Fruit fly (Drosophila melanogaster) whole organism, wandering third instar larva: Measurements from ENCODE around the gene Nepl15.

ENCODE experiments used
- Abd-B ChIP-seq: fragments of >200 bp; optimal IDR thresholded peaks from 2 replicates; lab custom pipeline; 2017; ENCODE audit warnings: missing biosample characterization, missing genetic modification characterization
- CG9705 ChIP-seq: fragments of 200-800 bp; sonication (Bioruptor generic); optimal IDR thresholded peaks from 2 replicates; lab custom pipeline; 2018; ENCODE audit warnings: missing biosample characterization, mild to moderate bottlenecking, missing genetic modification characterization
- CrebA ChIP-seq: fragments of 200-800 bp; sonication (Bioruptor generic); optimal IDR thresholded peaks from 2 replicates; lab custom pipeline; 2016; ENCODE audit warnings: missing biosample characterization, mild to moderate bottlenecking, missing genetic modification characterization, borderline replicate concordance
- Dfd ChIP-seq: fragments of >200 bp; optimal IDR thresholded peaks from 2 replicates; lab custom pipeline; 2017; ENCODE audit warnings: missing biosample characterization, missing genetic modification characterization
- Dif ChIP-seq: fragments of 200-275, 200-300 bp; sonication (Bioruptor generic); optimal IDR thresholded peaks from 2 replicates; lab custom pipeline; 2018; ENCODE audit warnings: missing biosample characterization, missing genetic modification characterization; ENCODE audit not compliant: partially characterized antibody
- GATAd ChIP-seq: sonication (Bioruptor generic); optimal IDR thresholded peaks from 2 replicates; lab custom pipeline; 2016; ENCODE audit warnings: missing biosample characterization, missing genetic modification characterization
- HLH106 ChIP-seq: fragments of 200-800 bp; optimal IDR thresholded peaks from 3 replicates; lab custom pipeline; 2019; ENCODE audit warnings: missing biosample characterization, mild to moderate bottlenecking, missing genetic modification characterization, moderate library complexity
- Hnf4 ChIP-seq: fragments of 200-800 bp; sonication (Bioruptor generic); optimal IDR thresholded peaks from 2 replicates; lab custom pipeline; 2016; ENCODE audit warnings: missing biosample characterization, mild to moderate bottlenecking, missing genetic modification characterization
- Hr78 ChIP-seq: fragments of >200 bp; optimal IDR thresholded peaks from 2 replicates; lab custom pipeline; 2017; ENCODE audit warnings: missing biosample characterization, missing genetic modification characterization
- Hr83 ChIP-seq: fragments of 200-300 bp; sonication (Bioruptor generic); optimal IDR thresholded peaks from 2 replicates; lab custom pipeline; 2016; ENCODE audit warnings: missing biosample characterization, mild to moderate bottlenecking, missing genetic modification characterization, moderate library complexity; ENCODE audit not compliant: poor library complexity, severe bottlenecking
- Jra ChIP-seq: sonication (Bioruptor generic); optimal IDR thresholded peaks from 2 replicates; lab custom pipeline; 2016; ENCODE audit warnings: missing biosample characterization, missing genetic modification characterization
- Mio ChIP-seq: sonication (Bioruptor generic); optimal IDR thresholded peaks from 2 replicates; lab custom pipeline; 2016; ENCODE audit warnings: missing biosample characterization, missing genetic modification characterization
- Myc ChIP-seq: fragments of >200 bp; optimal IDR thresholded peaks from 2 replicates; lab custom pipeline; 2017
- OdsH ChIP-seq: fragments of 200-800 bp; sonication (Bioruptor generic); optimal IDR thresholded peaks from 2 replicates; lab custom pipeline; 2016; ENCODE audit warnings: missing biosample characterization, mild to moderate bottlenecking, missing genetic modification characterization
- Rel ChIP-seq, 2 experiments: fragments of 200-800 bp; sonication (Bioruptor generic) in 1 of 2; optimal IDR thresholded peaks; 2 replicates in 1 of 2; 3 replicates in 1 of 2; lab custom pipeline; 2016 to 2019; ENCODE audit warnings: mild to moderate bottlenecking in 2 of 2, missing biosample characterization in 2 of 2, missing genetic modification characterization in 2 of 2, moderate library complexity in 1 of 2
- Vsx2 ChIP-seq: fragments of 200-300, 225-300 bp; sonication (Bioruptor generic); optimal IDR thresholded peaks from 2 replicates; lab custom pipeline; 2018; ENCODE audit warnings: missing biosample characterization, missing genetic modification characterization; ENCODE audit not compliant: partially characterized antibody
- dmrt93B ChIP-seq: fragments of 200-800 bp; sonication (Bioruptor generic); optimal IDR thresholded peaks from 2 replicates; lab custom pipeline; 2018; ENCODE audit warnings: missing biosample characterization, mild to moderate bottlenecking, missing genetic modification characterization
- dsf ChIP-seq: sonication (Bioruptor generic); optimal IDR thresholded peaks from 2 replicates; lab custom pipeline; 2016; ENCODE audit warnings: missing biosample characterization, missing genetic modification characterization, borderline replicate concordance
- ey ChIP-seq: fragments of 200-800 bp; sonication (Bioruptor generic); optimal IDR thresholded peaks from 2 replicates; lab custom pipeline; 2016; ENCODE audit warnings: missing biosample characterization, missing genetic modification characterization
- fru ChIP-seq: fragments of 200-800 bp; sonication (Bioruptor generic); optimal IDR thresholded peaks from 3 replicates; lab custom pipeline; 2016; ENCODE audit warnings: missing biosample characterization, mild to moderate bottlenecking, missing genetic modification characterization
- h ChIP-seq: fragments of 200-800 bp; sonication (Bioruptor generic); optimal IDR thresholded peaks from 3 replicates; lab custom pipeline; 2016; ENCODE audit warnings: missing biosample characterization, mild to moderate bottlenecking, missing genetic modification characterization
- lola ChIP-seq: fragments of >200 bp; optimal IDR thresholded peaks from 2 replicates; lab custom pipeline; 2017; ENCODE audit warnings: missing biosample characterization, missing genetic modification characterization
- pan ChIP-seq: fragments of >200 bp; optimal IDR thresholded peaks from 2 replicates; lab custom pipeline; 2017
- psq ChIP-seq: fragments of 200-800 bp; sonication (Bioruptor generic); optimal IDR thresholded peaks from 3 replicates; lab custom pipeline; 2017; ENCODE audit warnings: missing biosample characterization, mild to moderate bottlenecking, missing genetic modification characterization, moderate library complexity
- rgr ChIP-seq: fragments of 200-800 bp; sonication (Bioruptor generic); optimal IDR thresholded peaks from 3 replicates; lab custom pipeline; 2016; ENCODE audit warnings: missing biosample characterization, mild to moderate bottlenecking, missing genetic modification characterization
- sage ChIP-seq: fragments of 200-800 bp; sonication (Bioruptor generic); optimal IDR thresholded peaks from 2 replicates; lab custom pipeline; 2016; ENCODE audit warnings: missing biosample characterization, mild to moderate bottlenecking, missing genetic modification characterization
- tai ChIP-seq: sonication (Bioruptor generic); optimal IDR thresholded peaks from 2 replicates; lab custom pipeline; 2016; ENCODE audit warnings: missing biosample characterization, missing genetic modification characterization

Nepl15 gene

dm6 chr3R:22768633-22769032 is 2.7 kb upstream of the Nepl15 start, which contains the start of gene CG43091:
Gene CG43091, minus strand, starts transcription at chr3R:22768733.
- TF ChIP-seq CG9705 (GFP tag; lab: Kevin White, UChicago) (no peak), OdsH (GFP tag; lab: Kevin White, UChicago) (no peak), Mio (GFP tag; lab: Kevin White, UChicago) (no peak), sage (GFP tag; lab: Kevin White, UChicago) (no peak), Hr78 (GFP tag; lab: Kevin White, UChicago) (no peak), psq (GFP tag; lab: Kevin White, UChicago) (no peak), Hr83 (no peak), Rel (GFP tag; optimal IDR thresholded peaks at IDR 0.05; lab: Kevin White, UChicago) (no peak), Rel (tag; optimal IDR thresholded peaks at IDR 0.05; lab: Kevin White, UChicago) (no peak), Abd-B (GFP tag; lab: Kevin White, UChicago) (no peak), Hnf4 (GFP tag; lab: Kevin White, UChicago) (no peak), GATAd (GFP tag; lab: Kevin White, UChicago) (no peak), Myc (lab: Kevin White, UChicago) (no peak), lola (GFP tag; lab: Kevin White, UChicago) (no peak), CrebA (no peak), fru (GFP tag; lab: Kevin White, UChicago) (no peak)

DNA sequence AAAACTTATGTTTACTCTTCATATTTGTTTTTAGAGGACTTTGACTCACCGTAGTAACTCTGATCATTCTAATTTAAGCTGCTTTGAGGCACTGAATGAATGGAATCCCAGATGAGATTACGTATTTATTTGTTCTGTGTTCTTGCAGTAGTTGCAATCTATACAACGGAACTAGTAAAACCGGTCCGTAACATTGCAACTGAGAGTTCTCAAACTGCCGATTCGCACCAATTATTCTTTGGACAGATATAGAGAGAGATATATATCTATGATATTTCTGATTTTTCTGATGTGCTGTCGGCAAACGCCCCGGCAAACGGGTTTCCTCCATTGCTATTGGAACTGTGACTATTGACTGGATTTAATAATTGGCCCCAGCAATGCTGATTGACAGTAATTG is 1.6 kb upstream of the Nepl15 start, which contains the start of gene CG13841:
Gene CG13841, minus strand, starts transcription at position 101 of the 400 bp plus-strand sequence.
- no peak for TF ChIP-seq Hr78 (GFP tag; lab: Kevin White, UChicago)
- TF ChIP-seq Hnf4 (GFP tag; lab: Kevin White, UChicago), result no peak
- TF ChIP-seq Vsx2, result no peak
- no peak for TF ChIP-seq Abd-B (GFP tag; lab: Kevin White, UChicago)
- no peak for TF ChIP-seq Dfd (GFP tag; lab: Kevin White, UChicago)

DNA sequence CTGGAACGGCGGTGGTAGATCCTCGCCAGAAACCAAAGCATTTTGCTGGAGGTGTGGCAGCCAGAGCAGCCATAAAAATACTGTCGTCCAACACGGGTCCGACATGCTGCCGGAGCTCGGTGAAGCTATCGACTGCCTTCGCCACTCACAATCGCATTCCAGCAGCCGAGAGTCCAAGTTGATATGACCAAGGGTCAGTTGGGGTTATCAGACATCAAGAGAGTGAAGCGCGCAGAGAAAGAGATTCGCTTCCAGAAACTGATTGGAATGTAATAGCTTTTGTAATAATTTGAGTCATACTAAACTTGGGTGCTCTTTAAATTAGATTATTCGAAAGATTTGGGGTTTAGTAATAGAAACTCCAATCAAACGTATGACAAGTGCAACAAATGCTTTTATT is 2.4 kb downstream of the Nepl15 start, which contains the start of gene Nepl14:
Gene Nepl14, minus strand, starts transcription at position 125 of the 400 bp plus-strand sequence.
- TF ChIP-seq CG9705 (GFP tag; lab: Kevin White, UChicago) (no peak), Dif (GFP tag; lab: Kevin White, UChicago) (no peak), fru (GFP tag; lab: Kevin White, UChicago) (no peak), pan (lab: Kevin White, UChicago) (no peak), tai (GFP tag; lab: Kevin White, UChicago) (no peak), Vsx2 (no peak), dsf (GFP tag; lab: Kevin White, UChicago) (no peak), Myc (lab: Kevin White, UChicago) (no peak), Hr78 (GFP tag; lab: Kevin White, UChicago) (no peak), dmrt93B (GFP tag; lab: Kevin White, UChicago) (no peak), Hr83 (no peak)
- TF ChIP-seq, all 38 proteins: peak for 0

DNA sequence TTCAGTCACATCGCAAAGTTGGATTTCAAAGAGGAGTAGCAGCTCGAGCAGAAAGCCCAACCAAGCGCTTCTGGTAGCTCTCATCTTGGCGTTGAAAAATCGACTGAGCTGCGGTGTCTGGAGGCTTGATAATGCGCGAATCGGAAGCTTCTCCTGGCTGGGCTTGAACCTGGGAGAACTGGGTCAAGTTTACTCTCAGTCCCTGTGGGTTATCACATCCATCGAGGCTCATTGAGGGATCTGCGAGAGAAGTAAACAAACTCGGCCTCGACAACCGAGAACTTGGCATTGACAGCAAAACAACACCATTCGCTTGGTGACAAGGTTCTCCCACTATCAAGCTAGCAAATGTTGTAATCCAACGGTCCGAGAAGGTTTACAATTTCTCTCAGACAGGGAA is 5.0 kb downstream of the Nepl15 start, which contains the start of gene Nepl13:
Gene Nepl13, minus strand, starts transcription at position 89 of the 400 bp plus-strand sequence.
- TF ChIP-seq dmrt93B (GFP tag; lab: Kevin White, UChicago), result no peak
- TF ChIP-seq, all 38 proteins: peak for 0

DNA sequence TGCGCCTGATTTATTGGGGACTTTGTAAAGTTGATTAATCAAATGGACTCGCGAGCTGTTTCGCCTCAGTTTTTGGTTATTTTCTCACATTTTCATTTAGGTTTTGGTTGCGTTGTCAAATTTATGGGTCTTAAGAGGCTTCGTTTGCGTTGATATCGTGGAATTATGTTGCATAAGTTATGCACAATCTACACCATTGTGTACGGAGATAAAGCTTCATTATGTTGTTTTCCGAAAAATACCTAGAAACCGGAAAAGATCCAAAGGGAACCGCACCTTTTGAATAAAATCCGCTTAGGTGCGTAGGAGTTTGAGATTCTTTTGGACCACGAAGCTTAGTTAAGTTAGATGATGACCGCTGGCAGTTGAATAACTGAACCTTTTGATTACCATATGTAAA is 8.9 kb downstream of the Nepl15 start:
- no peak for TF ChIP-seq ey
- TF ChIP-seq Rel (GFP tag; optimal IDR thresholded peaks at IDR 0.05; lab: Kevin White, UChicago), result no peak
- no peak for TF ChIP-seq Rel (tag; optimal IDR thresholded peaks at IDR 0.05; lab: Kevin White, UChicago)
- TF ChIP-seq h (GFP tag; lab: Kevin White, UChicago), result no peak
- no peak for TF ChIP-seq sage (GFP tag; lab: Kevin White, UChicago)
- TF ChIP-seq fru (GFP tag; lab: Kevin White, UChicago), result no peak
- TF ChIP-seq Jra, result no peak
- TF ChIP-seq Dif (GFP tag; lab: Kevin White, UChicago), result no peak
- TF ChIP-seq pan (lab: Kevin White, UChicago), result no peak
- TF ChIP-seq CG9705 (GFP tag; lab: Kevin White, UChicago), result no peak
- TF ChIP-seq rgr, result no peak

dm6 chr3R:22756289-22756688 is 9.7 kb downstream of the Nepl15 start:
- TF ChIP-seq Rel (GFP tag; optimal IDR thresholded peaks at IDR 0.05; lab: Kevin White, UChicago) (no peak), Rel (tag; optimal IDR thresholded peaks at IDR 0.05; lab: Kevin White, UChicago) (peak; percentile 51), HLH106 (tag; lab: Kevin White, UChicago) (no peak)
